Worm (Caenorhabditis elegans) whole organism, L2 larva: ENCODE measurements around the gene R12B2.7.

Experiments
- C34F6.9 ChIP-seq: fragments of 150-350 bp; optimal IDR thresholded peaks from 2 replicates; lab custom pipeline; 2014; ENCODE audit warnings: missing biosample characterization, missing genetic modification characterization
- peb-1 ChIP-seq: fragments of 150-350 bp; optimal IDR thresholded peaks from 2 replicates; lab custom pipeline; 2014; ENCODE audit warnings: missing biosample characterization, missing genetic modification characterization

DNA sequence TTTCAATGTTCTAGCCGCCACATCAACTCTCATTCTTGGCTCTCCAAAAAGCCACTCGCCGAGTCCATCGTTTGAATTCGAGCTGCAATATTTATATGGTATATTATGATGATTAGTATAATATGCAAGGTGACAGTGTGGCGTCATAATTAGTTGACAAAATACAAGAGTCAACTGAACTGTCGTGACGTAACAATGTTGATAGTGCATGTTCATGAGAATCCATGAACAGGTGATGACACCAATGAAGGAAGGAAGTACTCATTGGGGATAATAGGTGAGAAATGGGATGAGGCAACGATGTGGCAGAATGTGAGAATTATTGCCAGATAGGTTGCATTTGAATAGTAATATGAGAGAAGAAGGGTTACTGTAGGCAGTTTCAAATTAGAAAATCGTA lies 19.9 kb upstream of the R12B2.7 start:
- TF ChIP-seq C34F6.9 (tag; lab: Kevin White, UChicago) (no peak), peb-1 (tag; lab: Kevin White, UChicago) (no peak)
